Worm (Caenorhabditis elegans): ENCODE data around the gene asp-2.

DNA sequence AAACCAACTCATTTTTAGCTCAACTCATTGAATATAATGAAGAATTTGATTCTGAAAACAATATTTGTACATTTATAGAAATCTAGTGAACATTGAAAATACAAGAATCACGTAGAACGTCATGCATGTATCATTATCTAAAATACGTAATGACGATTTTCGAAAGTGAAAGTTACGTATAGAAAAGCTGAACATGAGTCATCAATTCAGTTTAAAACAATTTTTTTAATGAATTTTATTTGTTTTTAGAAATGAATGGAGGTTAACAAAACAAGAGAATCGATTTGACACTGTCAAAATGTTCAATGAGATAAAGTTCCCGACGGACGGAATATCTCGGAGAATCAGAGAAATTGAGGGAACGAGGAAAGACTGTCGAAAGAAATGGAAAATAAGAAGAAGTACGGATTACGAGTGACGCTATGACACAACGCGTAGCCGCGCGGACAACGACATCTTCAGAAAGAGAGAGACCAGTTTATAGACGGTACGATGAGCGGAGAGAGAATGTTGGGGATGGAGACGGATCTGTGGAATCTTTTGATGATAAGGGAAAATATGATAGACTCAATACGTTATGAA, 21.1 kb upstream of the asp-2 start, which contains the start of gene ptr-1:
- TF ChIP-seq nhr-12 (tag; optimal IDR thresholded peaks at IDR 0.05) (no peak), fkh-8 (tag; optimal IDR thresholded peaks at IDR 0.05) (no peak), Y116A8C.19 (tag; optimal IDR thresholded peaks at IDR 0.05; ENCODE audit: borderline replicate concordance) (no peak), nhr-77 (tag; optimal IDR thresholded peaks at IDR 0.05) (no peak)

Measured in whole organism, L1 larva.